Fruit fly (Drosophila melanogaster): ENCODE data around the gene CG3698.

Gene CG3698

dm6 chr3L:20771891-20772646 is 26.1 kb downstream of the CG3698 start (continued):
- TF ChIP-seq CG31388 (GFP tag; optimal IDR thresholded peaks at IDR 0.05) (peak; percentile 32), ase (GFP tag; IDR thresholded peaks at IDR 0.05) (peak; percentile 81; the same call in 2 of the 3 replicates), CG12219 (GFP tag; optimal IDR thresholded peaks at IDR 0.05) (peak; percentile 86), Myb (GFP tag; optimal IDR thresholded peaks at IDR 0.05) (peak; percentile 24), Max (GFP tag; optimal IDR thresholded peaks at IDR 0.05) (peak; percentile 75), run (tag; optimal IDR thresholded peaks at IDR 0.05) (peak; percentile 68), CG11247 (GFP tag; IDR thresholded peaks at IDR 0.05) (peak; percentile 78), Dip2 (GFP tag; IDR thresholded peaks at IDR 0.05) (no peak), Dref (GFP tag; IDR thresholded peaks at IDR 0.05) (no peak), CG32767 (GFP tag; IDR thresholded peaks at IDR 0.05) (peak; percentile 73), dati (GFP tag; IDR thresholded peaks at IDR 0.05) (peak; percentile 61), CG7745 (tag; optimal IDR thresholded peaks at IDR 0.05) (no peak), Lim3 (GFP tag; IDR thresholded peaks at IDR 0.05) (no peak), tna (GFP tag; IDR thresholded peaks at IDR 0.05; ENCODE audit: partially characterized antibody) (no peak), CG2678 (tag; optimal IDR thresholded peaks at IDR 0.05) (peak; percentile 84), CG7556 (GFP tag; optimal IDR thresholded peaks at IDR 0.05) (peak; percentile 82), aop (GFP tag; IDR thresholded peaks at IDR 0.05) (no peak), Hr3 (GFP tag; optimal IDR thresholded peaks at IDR 0.05) (peak; percentile 56), CG18764 (GFP tag; optimal IDR thresholded peaks at IDR 0.05) (peak; percentile 69), Antp (GFP tag; optimal IDR thresholded peaks at IDR 0.05) (peak; percentile 65), Fer2 (tag; optimal IDR thresholded peaks at IDR 0.05) (peak; percentile 18), Spps (tag; optimal IDR thresholded peaks at IDR 0.05) (peak; percentile 56), jumu (GFP tag; optimal IDR thresholded peaks at IDR 0.05) (peak; percentile 67), Asciz (GFP tag; optimal IDR thresholded peaks at IDR 0.05) (peak; percentile 76), Gsc (GFP tag; IDR thresholded peaks at IDR 0.05) (no peak), gem (tag; optimal IDR thresholded peaks at IDR 0.05) (peak; percentile 88), Doc3 (GFP tag; IDR thresholded peaks at IDR 0.05; ENCODE audit: partially characterized antibody) (no peak), gt (GFP tag; IDR thresholded peaks at IDR 0.05) (no peak), CG17912 (GFP tag; optimal IDR thresholded peaks at IDR 0.05) (no peak), lab (GFP tag; optimal IDR thresholded peaks at IDR 0.05) (peak; percentile 88), CG12236 (GFP tag; optimal IDR thresholded peaks at IDR 0.05) (peak; percentile 45), CG1602 (GFP tag; optimal IDR thresholded peaks at IDR 0.05) (peak; percentile 73), CG4820 (GFP tag; optimal IDR thresholded peaks at IDR 0.05) (peak; percentile 71), CG11456 (GFP tag; IDR thresholded peaks at IDR 0.05) (peak; percentile 83), Poxn (GFP tag; IDR thresholded peaks at IDR 0.05) (no peak), sug (tag; optimal IDR thresholded peaks at IDR 0.05) (no peak), eyg (GFP tag; optimal IDR thresholded peaks at IDR 0.05) (peak; percentile 64), repo (GFP tag; optimal IDR thresholded peaks at IDR 0.05) (peak; percentile 68), CG18599 (GFP tag; optimal IDR thresholded peaks at IDR 0.05) (peak; percentile 81), eve (GFP tag; optimal IDR thresholded peaks at IDR 0.05) (no peak), CG17359 (tag; optimal IDR thresholded peaks at IDR 0.05) (peak; percentile 86), lilli (GFP tag; optimal IDR thresholded peaks at IDR 0.05) (peak; percentile 84), CG6854 (GFP tag; optimal IDR thresholded peaks at IDR 0.05) (peak; percentile 70), rib (GFP tag; IDR thresholded peaks at IDR 0.05) (peak; percentile 42), chinmo (GFP tag; IDR thresholded peaks at IDR 0.05; ENCODE audit: partially characterized antibody) (no peak), HLH54F (GFP tag; optimal IDR thresholded peaks at IDR 0.05) (peak; percentile 51), toy (GFP tag; IDR thresholded peaks at IDR 0.05) (no peak), CG17568 (GFP tag; optimal IDR thresholded peaks at IDR 0.05) (peak; percentile 63), zen (tag; optimal IDR thresholded peaks at IDR 0.05) (peak; percentile 77), gsb (GFP tag; IDR thresholded peaks at IDR 0.05) (peak; percentile 57)

All from whole organism, embryonic.